Worm (Caenorhabditis elegans) whole organism, late embryonic: Measurements from ENCODE around the gene ceh-18.

Experiments used
- C38D4.7 ChIP-seq: fragments of 200-800 bp; sonication (Bioruptor generic); optimal IDR thresholded peaks from 2 replicates; lab custom pipeline; 2018; ENCODE audit warnings: mild to moderate bottlenecking, missing genetic modification characterization, moderate library complexity, missing compliant biosample characterization
- F13H6.1 ChIP-seq: sonication (generic microtip); optimal IDR thresholded peaks from 2 replicates; lab custom pipeline; 2016; ENCODE audit warnings: missing genetic modification characterization, missing compliant biosample characterization
- K02D7.2 ChIP-seq: sonication (generic microtip); optimal IDR thresholded peaks from 2 replicates; lab custom pipeline; 2017; ENCODE audit warnings: mild to moderate bottlenecking, missing genetic modification characterization, missing compliant biosample characterization
- ahr-1 ChIP-seq: sonication (generic microtip); optimal IDR thresholded peaks from 2 replicates; lab custom pipeline; 2016; ENCODE audit warnings: missing genetic modification characterization, missing compliant biosample characterization
- ama-1 ChIP-seq: fragments of 150-350 bp; optimal IDR thresholded peaks from 2 replicates; lab custom pipeline; 2014
- ceh-14 ChIP-seq: sonication (generic microtip); optimal IDR thresholded peaks from 2 replicates; lab custom pipeline; 2016; ENCODE audit warnings: missing genotype, missing genetic modification characterization, missing compliant biosample characterization
- ceh-30 ChIP-seq: fragments of 150-350 bp; optimal IDR thresholded peaks from 2 replicates; lab custom pipeline; 2014; ENCODE audit warnings: missing biosample characterization, missing genetic modification characterization
- ceh-45 ChIP-seq: fragments of 200-800 bp; sonication (Bioruptor generic); IDR thresholded peaks from 2 replicates; pipeline ENCODE4 v1.3.6; 2022; ENCODE audit warnings: missing genetic modification reagents, missing genetic modification characterization, missing compliant biosample characterization
- ceh-48 ChIP-seq: sonication (generic microtip); optimal IDR thresholded peaks from 2 replicates; lab custom pipeline; 2016; ENCODE audit warnings: missing genetic modification characterization, inconsistent platforms, missing compliant biosample characterization
- ceh-6 ChIP-seq: fragments of 200-800 bp; sonication (Bioruptor generic); optimal IDR thresholded peaks from 2 replicates; lab custom pipeline; 2018; ENCODE audit warnings: mild to moderate bottlenecking, missing genetic modification characterization, missing compliant biosample characterization
- dmd-4 ChIP-seq: sonication (generic microtip); optimal IDR thresholded peaks from 2 replicates; lab custom pipeline; 2016; ENCODE audit warnings: borderline replicate concordance, missing genetic modification characterization, missing compliant biosample characterization
- elt-2 ChIP-seq: sonication (generic microtip); optimal IDR thresholded peaks from 2 replicates; lab custom pipeline; 2016; ENCODE audit warnings: missing genetic modification reagents, missing genetic modification characterization, missing compliant biosample characterization
- elt-4 ChIP-seq: sonication (generic microtip); optimal IDR thresholded peaks from 2 replicates; lab custom pipeline; 2016; ENCODE audit warnings: missing genetic modification characterization, missing compliant biosample characterization
- ets-4 ChIP-seq: sonication (generic microtip); optimal IDR thresholded peaks from 2 replicates; lab custom pipeline; 2016; ENCODE audit warnings: missing genetic modification characterization, missing compliant biosample characterization
- fkh-6 ChIP-seq: sonication (generic microtip); optimal IDR thresholded peaks from 2 replicates; lab custom pipeline; 2016; ENCODE audit warnings: missing genetic modification characterization, missing compliant biosample characterization
- hlh-15 ChIP-seq: sonication (generic microtip); optimal IDR thresholded peaks from 2 replicates; lab custom pipeline; 2016; ENCODE audit warnings: missing genetic modification characterization, missing compliant biosample characterization
- hlh-30 ChIP-seq: sonication (generic microtip); optimal IDR thresholded peaks from 2 replicates; lab custom pipeline; 2017; ENCODE audit warnings: antibody characterized with exemption, missing genetic modification characterization, missing compliant biosample characterization; ENCODE audit not compliant: insufficient read depth
- hlh-6 ChIP-seq: sonication (generic microtip); optimal IDR thresholded peaks from 2 replicates; lab custom pipeline; 2016; ENCODE audit warnings: missing genotype, missing genetic modification characterization, missing compliant biosample characterization
- lim-6 ChIP-seq: sonication (generic microtip); optimal IDR thresholded peaks from 2 replicates; lab custom pipeline; 2016; ENCODE audit warnings: missing genetic modification characterization, missing compliant biosample characterization
- lin-11 ChIP-seq: fragments of 200-800 bp; sonication (Bioruptor generic); optimal IDR thresholded peaks from 2 replicates; lab custom pipeline; 2018; ENCODE audit warnings: mild to moderate bottlenecking, missing genetic modification characterization, missing compliant biosample characterization
- madf-2 ChIP-seq: sonication (generic microtip); optimal IDR thresholded peaks from 2 replicates; lab custom pipeline; 2017; ENCODE audit warnings: missing genetic modification characterization, missing compliant biosample characterization
- mec-3 ChIP-seq: sonication (generic microtip); optimal IDR thresholded peaks from 2 replicates; lab custom pipeline; 2016; ENCODE audit warnings: borderline replicate concordance, missing genetic modification characterization, missing compliant biosample characterization
- nhr-232 ChIP-seq: sonication (generic microtip); optimal IDR thresholded peaks from 2 replicates; lab custom pipeline; 2016; ENCODE audit warnings: missing genetic modification characterization, missing compliant biosample characterization
- npax-4 ChIP-seq: sonication (generic microtip); optimal IDR thresholded peaks from 2 replicates; lab custom pipeline; 2016; ENCODE audit warnings: missing genetic modification characterization, missing compliant biosample characterization
- odd-2 ChIP-seq: sonication (generic microtip); optimal IDR thresholded peaks from 2 replicates; lab custom pipeline; 2017; ENCODE audit warnings: antibody characterized with exemption, mild to moderate bottlenecking, missing genetic modification characterization, missing compliant biosample characterization
- pag-3 ChIP-seq: sonication (generic microtip); optimal IDR thresholded peaks from 2 replicates; lab custom pipeline; 2016; ENCODE audit warnings: missing compliant biosample characterization, missing genetic modification characterization, borderline replicate concordance
- pat-9 ChIP-seq: fragments of 200-800 bp; sonication (Bioruptor generic); optimal IDR thresholded peaks from 2 replicates; lab custom pipeline; 2018; ENCODE audit warnings: mild to moderate bottlenecking, missing genetic modification characterization, moderate library complexity, missing compliant biosample characterization
- pha-2 ChIP-seq: sonication (generic microtip); optimal IDR thresholded peaks from 2 replicates; lab custom pipeline; 2017; ENCODE audit warnings: mild to moderate bottlenecking, missing genetic modification characterization, missing compliant biosample characterization
- pqm-1 ChIP-seq: sonication (generic microtip); optimal IDR thresholded peaks from 2 replicates; lab custom pipeline; 2016; ENCODE audit warnings: missing genetic modification characterization, missing compliant biosample characterization
- pros-1 ChIP-seq: fragments of 150-350 bp; optimal IDR thresholded peaks from 2 replicates; lab custom pipeline; 2014; ENCODE audit warnings: missing biosample characterization, missing genetic modification reagents, missing genetic modification characterization
- rnt-1 ChIP-seq: sonication (generic microtip); optimal IDR thresholded peaks from 2 replicates; lab custom pipeline; 2016; ENCODE audit warnings: missing genetic modification characterization, missing compliant biosample characterization
- syd-9 ChIP-seq: sonication (generic microtip); optimal IDR thresholded peaks from 2 replicates; lab custom pipeline; 2016; ENCODE audit warnings: mild to moderate bottlenecking, missing genetic modification characterization, moderate library complexity, missing compliant biosample characterization
- tbx-7 ChIP-seq: sonication (generic microtip); optimal IDR thresholded peaks from 2 replicates; lab custom pipeline; 2016; ENCODE audit warnings: missing genotype, missing genetic modification characterization, missing compliant biosample characterization
- ttx-3 ChIP-seq: sonication (generic microtip); optimal IDR thresholded peaks from 2 replicates; lab custom pipeline; 2016; ENCODE audit warnings: missing genetic modification reagents, missing genetic modification characterization, missing compliant biosample characterization
- unc-55 ChIP-seq: sonication (generic microtip); optimal IDR thresholded peaks from 2 replicates; lab custom pipeline; 2017; ENCODE audit warnings: missing biosample characterization, missing genetic modification reagents, missing genetic modification characterization
- unc-86 ChIP-seq: sonication (generic microtip); optimal IDR thresholded peaks from 2 replicates; lab custom pipeline; 2016; ENCODE audit warnings: missing genetic modification characterization, missing compliant biosample characterization
- ztf-16 ChIP-seq: sonication (generic microtip); optimal IDR thresholded peaks from 2 replicates; lab custom pipeline; 2017; ENCODE audit warnings: missing genetic modification characterization, missing compliant biosample characterization

ceh-18 gene

ce11 chrX:3824443-3824842, 33.2 kb downstream of the ceh-18 start:
- peak; percentile 22 for TF ChIP-seq ceh-14 (tag; lab: Kevin White, UChicago)
- peak; percentile 55 for TF ChIP-seq ets-4 (tag; lab: Kevin White, UChicago)
- TF ChIP-seq madf-2 (tag; lab: Kevin White, UChicago) = no peak
- peak; percentile 46 for TF ChIP-seq hlh-6 (tag; lab: Kevin White, UChicago)
- peak; percentile 8 for TF ChIP-seq F13H6.1 (tag; lab: Kevin White, UChicago)

- no peak for TF ChIP-seq pros-1 (tag; lab: Kevin White, UChicago)
- peak; percentile 91 for TF ChIP-seq elt-2 (tag; lab: Kevin White, UChicago)
- TF ChIP-seq, all 69 proteins: peak for 1
Observed at ce11 chrX:3823869-3824268, 33.7 kb downstream of the ceh-18 start.

- no peak for TF ChIP-seq elt-4
- TF ChIP-seq elt-2 (tag; lab: Kevin White, UChicago) = no peak
- TF ChIP-seq C38D4.7 (GFP tag; lab: Kevin White, UChicago) = no peak
- no peak for TF ChIP-seq unc-55 (GFP tag; lab: Kevin White, UChicago)
- TF ChIP-seq dmd-4 (tag; lab: Kevin White, UChicago) = no peak
- TF ChIP-seq, all 69 proteins: peak for 0
Observed at ce11 chrX:3822061-3822460, 35.5 kb downstream of the ceh-18 start.

- TF ChIP-seq ama-1 (lab: Kevin White, UChicago) = no peak
Observed at ce11 chrX:3821609-3822008, 36.0 kb downstream of the ceh-18 start.

- TF ChIP-seq ahr-1 (tag; lab: Kevin White, UChicago) (no peak), npax-4 (tag; lab: Kevin White, UChicago) (no peak), elt-4 (no peak), ets-4 (tag; lab: Kevin White, UChicago) (no peak), unc-86 (tag; lab: Kevin White, UChicago) (no peak), pqm-1 (tag; lab: Kevin White, UChicago) (no peak), hlh-15 (tag; lab: Kevin White, UChicago) (no peak), nhr-232 (tag; lab: Kevin White, UChicago) (no peak)
Observed at ce11 chrX:3820666-3821065, 36.9 kb downstream of the ceh-18 start.

ce11 chrX:3819697-3820096, 37.9 kb downstream of the ceh-18 start:
- TF ChIP-seq ceh-6 (GFP tag; lab: Kevin White, UChicago) (no peak), mec-3 (tag; lab: Kevin White, UChicago) (no peak), pat-9 (no peak), ceh-30 (tag; lab: Kevin White, UChicago) (no peak), elt-2 (tag; lab: Kevin White, UChicago) (no peak), C38D4.7 (GFP tag; lab: Kevin White, UChicago) (no peak), fkh-6 (no peak), pros-1 (tag; lab: Kevin White, UChicago) (no peak)

ce11 chrX:3818856-3819524, 38.6 kb downstream of the ceh-18 start:
- TF ChIP-seq lin-11 (no peak), tbx-7 (tag; lab: Kevin White, UChicago) (no peak), K02D7.2 (tag; lab: Kevin White, UChicago) (no peak), ceh-48 (no peak), ztf-16 (no peak), pha-2 (tag; lab: Kevin White, UChicago) (no peak), hlh-30 (tag; lab: Kevin White, UChicago) (no peak), rnt-1 (tag; lab: Kevin White, UChicago) (no peak), pag-3 (tag; lab: Kevin White, UChicago) (no peak), ceh-14 (tag; lab: Kevin White, UChicago) (no peak), odd-2 (no peak), syd-9 (no peak), lim-6 (no peak), elt-2 (tag; lab: Kevin White, UChicago) (no peak), ttx-3 (tag; lab: Kevin White, UChicago) (no peak), ceh-45 (GFP tag; lab: Robert Waterston, UW) (no peak), F13H6.1 (tag; lab: Kevin White, UChicago) (no peak)
